Worm (Caenorhabditis elegans): ENCODE data around the gene trmt-10C.2.

DNA sequence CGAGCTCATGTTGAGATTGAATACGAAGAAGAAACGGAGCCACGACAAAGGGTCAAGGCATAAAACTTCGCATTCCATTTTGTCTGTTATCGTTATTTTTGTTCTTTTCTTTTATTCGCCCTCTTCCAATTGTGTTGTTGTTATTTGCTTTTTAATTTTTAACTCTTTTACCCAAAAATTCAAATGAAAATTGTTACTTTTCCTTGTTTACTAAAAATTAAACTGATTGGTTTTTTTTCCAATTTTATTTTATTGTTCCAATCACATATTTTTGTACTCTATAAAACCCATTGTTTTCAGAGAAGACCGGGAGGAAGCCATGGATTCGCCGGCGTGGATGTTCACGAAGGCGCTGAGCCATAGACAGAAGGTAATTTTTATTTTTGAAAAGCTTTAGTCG, 34.4 kb downstream of the trmt-10C.2 start, which contains the start of gene C16A3.5:
- TF ChIP-seq ces-1 (GFP tag; optimal IDR thresholded peaks at IDR 0.05) = no peak
- no peak for TF ChIP-seq aly-2 (tag; optimal IDR thresholded peaks at IDR 0.05)
- no peak for TF ChIP-seq jun-1 (tag; optimal IDR thresholded peaks at IDR 0.05)
- TF ChIP-seq elt-3 (tag; optimal IDR thresholded peaks at IDR 0.05) = no peak
- no peak for TF ChIP-seq ceh-82 (tag; optimal IDR thresholded peaks at IDR 0.05)
- no peak for TF ChIP-seq nhr-11 (tag; optimal IDR thresholded peaks at IDR 0.05)
- no peak for TF ChIP-seq ama-1 (optimal IDR thresholded peaks at IDR 0.05)
- no peak for TF ChIP-seq hpl-2 (GFP tag; optimal IDR thresholded peaks at IDR 0.05)
- TF ChIP-seq mef-2 (tag; optimal IDR thresholded peaks at IDR 0.05) = no peak
- TF ChIP-seq ztf-11 (tag; optimal IDR thresholded peaks at IDR 0.05) = no peak
- TF ChIP-seq ztf-4 (tag; optimal IDR thresholded peaks at IDR 0.05) = no peak
- no peak for TF ChIP-seq rnt-1 (tag; optimal IDR thresholded peaks at IDR 0.05)
- TF ChIP-seq lin-39 (tag; optimal IDR thresholded peaks at IDR 0.05) = no peak
- no peak for TF ChIP-seq unc-62 (GFP tag; optimal IDR thresholded peaks at IDR 0.05)
